Fruit fly (Drosophila melanogaster) whole organism, prepupa: Measurements from ENCODE around the gene CG14204.

Experiments used
- CG10631 ChIP-seq: fragments of 200-800 bp; sonication (Bioruptor generic); optimal IDR thresholded peaks from 2 replicates; lab custom pipeline; 2016; ENCODE audit warnings: missing biosample characterization, missing genetic modification characterization
- CG10669 ChIP-seq: fragments of 200-800 bp; sonication (Bioruptor generic); optimal IDR thresholded peaks from 3 replicates; lab custom pipeline; 2018; ENCODE audit warnings: missing biosample characterization, mild to moderate bottlenecking, missing genetic modification characterization, moderate library complexity
- CG11294 ChIP-seq: fragments of 200-800 bp; sonication (Bioruptor generic); IDR thresholded peaks from 2 replicates; pipeline ENCODE4 v1.3.6; 2022; ENCODE audit warnings: missing biosample characterization, missing genetic modification characterization
- CG11762 ChIP-seq: fragments of 200-800 bp; sonication (Bioruptor generic); optimal IDR thresholded peaks from 3 replicates; lab custom pipeline; 2016; ENCODE audit warnings: missing biosample characterization, missing genetic modification characterization; ENCODE audit not compliant: insufficient read depth
- CG11902 ChIP-seq: fragments of 200-800 bp; sonication (Bioruptor generic); optimal IDR thresholded peaks from 3 replicates; lab custom pipeline; 2016; ENCODE audit warnings: missing biosample characterization, missing genetic modification characterization
- CG1621 ChIP-seq: fragments of 200-800 bp; sonication (Bioruptor generic); optimal IDR thresholded peaks from 3 replicates; lab custom pipeline; 2018; ENCODE audit warnings: missing biosample characterization, mild to moderate bottlenecking, missing genetic modification characterization
- CG16779 ChIP-seq: fragments of 200-800 bp; sonication (Bioruptor generic); optimal IDR thresholded peaks from 3 replicates; lab custom pipeline; 2017; ENCODE audit warnings: missing biosample characterization, mild to moderate bottlenecking, missing genetic modification characterization
- CG34406 ChIP-seq: fragments of 200-800 bp; sonication (Bioruptor generic); optimal IDR thresholded peaks from 3 replicates; lab custom pipeline; 2016; ENCODE audit warnings: missing biosample characterization, missing genetic modification characterization
- CG3919 ChIP-seq: fragments of 200-800 bp; sonication (Bioruptor generic); optimal IDR thresholded peaks from 3 replicates; lab custom pipeline; 2016; ENCODE audit warnings: missing biosample characterization, missing genetic modification characterization
- CG6163 ChIP-seq: fragments of 200-800 bp; sonication (Bioruptor generic); IDR thresholded peaks from 3 replicates; pipeline ENCODE4 v1.3.6; 2022; ENCODE audit warnings: missing biosample characterization, missing genetic modification characterization
- CG6276 ChIP-seq: fragments of 200-800 bp; sonication (Bioruptor generic); optimal IDR thresholded peaks from 2 replicates; lab custom pipeline; 2017; ENCODE audit warnings: missing biosample characterization, mild to moderate bottlenecking, missing genetic modification characterization
- CG6808 ChIP-seq: fragments of 200-800 bp; sonication (Bioruptor generic); optimal IDR thresholded peaks from 3 replicates; lab custom pipeline; 2017; ENCODE audit warnings: missing biosample characterization, missing genetic modification characterization, mild to moderate bottlenecking, moderate library complexity, missing genetic modification reagents
- CG6854 ChIP-seq: fragments of 200-800 bp; sonication (Bioruptor generic); optimal IDR thresholded peaks from 2 replicates; lab custom pipeline; 2017; ENCODE audit warnings: missing biosample characterization, mild to moderate bottlenecking, missing genetic modification characterization
- CG7368 ChIP-seq: fragments of 200-800 bp; sonication (Bioruptor generic); optimal IDR thresholded peaks from 3 replicates; lab custom pipeline; 2016; ENCODE audit warnings: missing biosample characterization, missing genetic modification characterization
- CG9139 ChIP-seq: fragments of 200-800 bp; sonication (Bioruptor generic); optimal IDR thresholded peaks from 3 replicates; lab custom pipeline; 2017; ENCODE audit warnings: missing biosample characterization, mild to moderate bottlenecking, missing genetic modification characterization
- Eip78C ChIP-seq: fragments of 200-800 bp; sonication (Bioruptor generic); peaks from one replicate; lab custom pipeline; 2016; ENCODE audit warnings: missing biosample characterization, missing genetic modification characterization
- Eip93F ChIP-seq: fragments of 200-800 bp; sonication (Bioruptor generic); optimal IDR thresholded peaks from 2 replicates; lab custom pipeline; 2016; ENCODE audit warnings: missing biosample characterization, mild to moderate bottlenecking, missing genetic modification characterization
- Ets96B ChIP-seq: fragments of 200-800 bp; optimal IDR thresholded peaks from 2 replicates; lab custom pipeline; 2019; ENCODE audit warnings: missing biosample characterization, mild to moderate bottlenecking, missing genetic modification characterization, moderate library complexity
- Hr39 ChIP-seq: fragments of 200-800 bp; sonication (Bioruptor generic); optimal IDR thresholded peaks from 2 replicates; lab custom pipeline; 2016; ENCODE audit warnings: missing biosample characterization, missing genetic modification characterization
- Hr4 ChIP-seq: fragments of 200-800 bp; sonication (Bioruptor generic); optimal IDR thresholded peaks from 3 replicates; lab custom pipeline; 2016; ENCODE audit warnings: missing biosample characterization, missing genetic modification characterization
- Lpt ChIP-seq: fragments of 200-800 bp; sonication (Bioruptor generic); optimal IDR thresholded peaks from 3 replicates; lab custom pipeline; 2016; ENCODE audit warnings: missing biosample characterization, missing genetic modification characterization
- Met ChIP-seq: fragments of 200-800 bp; sonication (Bioruptor generic); optimal IDR thresholded peaks from 3 replicates; lab custom pipeline; 2016; ENCODE audit warnings: missing biosample characterization, missing genetic modification characterization
- Sox102F ChIP-seq: fragments of 200-800 bp; sonication (Bioruptor generic); optimal IDR thresholded peaks from 2 replicates; lab custom pipeline; 2016; ENCODE audit warnings: missing biosample characterization, mild to moderate bottlenecking, missing genetic modification characterization
- Sox14 ChIP-seq: fragments of 200-800 bp; sonication (Bioruptor generic); optimal IDR thresholded peaks from 3 replicates; lab custom pipeline; 2016; ENCODE audit warnings: missing biosample characterization, missing genetic modification characterization
- Sox15 ChIP-seq: fragments of 200-800 bp; sonication (Bioruptor generic); optimal IDR thresholded peaks from 3 replicates; lab custom pipeline; 2016; ENCODE audit warnings: missing biosample characterization, missing genetic modification characterization
- achi ChIP-seq: fragments of 200-800 bp; sonication (Bioruptor generic); optimal IDR thresholded peaks from 3 replicates; lab custom pipeline; 2016; ENCODE audit warnings: missing biosample characterization, missing genetic modification characterization
- acj6 ChIP-seq: fragments of 200-800 bp; sonication (Bioruptor generic); optimal IDR thresholded peaks from 3 replicates; lab custom pipeline; 2016; ENCODE audit warnings: missing biosample characterization, missing genetic modification characterization
- dac ChIP-seq: fragments of 200-800 bp; sonication (Bioruptor generic); optimal IDR thresholded peaks from 2 replicates; lab custom pipeline; 2017; ENCODE audit warnings: missing biosample characterization, mild to moderate bottlenecking, missing genetic modification characterization
- eg ChIP-seq: fragments of 200-800 bp; sonication (Bioruptor generic); IDR thresholded peaks from 3 replicates; pipeline ENCODE4 v1.3.6; 2022; ENCODE audit warnings: missing biosample characterization, missing genetic modification characterization
- esn ChIP-seq: fragments of 200-800 bp; sonication (Bioruptor generic); optimal IDR thresholded peaks from 2 replicates; lab custom pipeline; 2016; ENCODE audit warnings: missing biosample characterization, mild to moderate bottlenecking, missing genetic modification characterization, moderate library complexity
- fd85E ChIP-seq: fragments of 200-800 bp; sonication (Bioruptor generic); optimal IDR thresholded peaks from 3 replicates; lab custom pipeline; 2016; ENCODE audit warnings: missing biosample characterization, missing genetic modification characterization
- fkh ChIP-seq: fragments of 200-800 bp; sonication (Bioruptor generic); optimal IDR thresholded peaks from 3 replicates; lab custom pipeline; 2017; ENCODE audit warnings: missing biosample characterization, mild to moderate bottlenecking, missing genetic modification characterization, moderate library complexity
- lz ChIP-seq: fragments of 200-800 bp; sonication (Bioruptor generic); optimal IDR thresholded peaks from 3 replicates; lab custom pipeline; 2016; ENCODE audit warnings: missing biosample characterization, missing genetic modification characterization
- pdm3 ChIP-seq: fragments of 200-800 bp; sonication (Bioruptor generic); optimal IDR thresholded peaks from 3 replicates; lab custom pipeline; 2016; ENCODE audit warnings: missing biosample characterization, missing genetic modification characterization
- salr ChIP-seq, 2 experiments: fragments of 200-800 bp; sonication (Bioruptor generic); optimal IDR thresholded peaks; 3 replicates each; lab custom pipeline; 2016 to 2018; ENCODE audit warnings: missing biosample characterization in 2 of 2, missing genetic modification characterization in 2 of 2, mild to moderate bottlenecking in 1 of 2
- ss ChIP-seq, 2 experiments: fragments of 200-800 bp; sonication (Bioruptor generic); optimal IDR thresholded peaks; 2 replicates in 1 of 2; 3 replicates in 1 of 2; lab custom pipeline; 2017 to 2018; ENCODE audit warnings: mild to moderate bottlenecking in 2 of 2, missing biosample characterization in 2 of 2, missing genetic modification characterization in 2 of 2, moderate library complexity in 1 of 2
- svp ChIP-seq: fragments of 200-800 bp; sonication (Bioruptor generic); peaks from one replicate; lab custom pipeline; 2016; ENCODE audit warnings: missing biosample characterization, missing genetic modification characterization
- topi ChIP-seq: fragments of 200-800 bp; sonication (Bioruptor generic); optimal IDR thresholded peaks from 3 replicates; lab custom pipeline; 2016; ENCODE audit warnings: missing biosample characterization, missing genetic modification characterization
- vri ChIP-seq: fragments of 200-800 bp; sonication (Bioruptor generic); optimal IDR thresholded peaks from 3 replicates; lab custom pipeline; 2016; ENCODE audit warnings: missing biosample characterization, mild to moderate bottlenecking, missing genetic modification characterization

Gene CG14204

DNA sequence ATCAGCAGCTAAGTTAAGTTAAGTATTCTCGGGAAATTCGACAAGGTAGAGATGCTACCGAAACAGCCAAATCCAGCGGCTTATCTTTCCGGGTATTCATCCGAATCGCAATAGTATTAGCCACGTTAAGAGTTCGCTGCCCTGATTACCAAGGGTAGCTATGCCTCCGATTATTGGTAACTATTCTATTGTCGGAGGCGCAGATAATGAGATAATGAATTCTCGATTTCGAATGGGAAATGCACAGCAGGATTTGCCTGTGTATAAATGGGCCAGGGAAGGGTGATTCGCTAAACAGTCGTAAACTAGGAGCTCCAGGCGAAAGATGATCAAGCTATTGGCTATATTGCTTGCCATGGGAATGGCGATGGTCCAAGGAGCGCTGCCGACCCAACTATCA is at the start of gene CG14204:
Gene CG14204 (plus strand): TSS at position 301 of the 400 bp plus-strand sequence.
- TF ChIP-seq acj6 (GFP tag; lab: Kevin White, UChicago) (no peak), achi (GFP tag; lab: Kevin White, UChicago) (no peak), ss (GFP tag; optimal IDR thresholded peaks at IDR 0.05; lab: Kevin White, UChicago) (no peak), CG6808 (no peak), esn (no peak), lz (GFP tag; lab: Kevin White, UChicago) (no peak), CG9139 (GFP tag; lab: Kevin White, UChicago) (no peak), pdm3 (no peak), topi (GFP tag; lab: Kevin White, UChicago) (no peak), Hr39 (GFP tag; lab: Kevin White, UChicago) (no peak)
- TF ChIP-seq, all 60 proteins: peak for 0

DNA sequence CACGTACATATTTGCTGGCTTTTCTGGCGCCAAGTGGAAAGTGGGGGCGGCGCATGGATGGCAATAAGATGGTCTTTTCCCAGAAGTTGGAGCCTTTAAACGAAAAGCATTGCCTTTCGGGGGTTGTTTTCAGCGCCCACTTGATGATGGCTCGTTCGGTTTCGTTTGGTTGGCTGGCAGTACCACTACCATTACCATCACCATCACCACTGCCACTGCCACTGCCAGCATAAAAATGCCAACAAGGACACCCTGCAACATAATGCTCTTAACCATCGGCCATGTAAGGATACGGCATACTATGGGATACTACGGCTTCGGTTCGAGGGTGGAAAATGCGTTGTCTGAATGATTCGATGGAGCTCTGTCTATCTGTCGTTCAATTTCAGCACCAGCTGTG is 48.0 kb upstream of the CG14204 start:
- TF ChIP-seq fkh (GFP tag; lab: Kevin White, UChicago) (no peak), CG34406 (GFP tag; lab: Kevin White, UChicago) (no peak), Lpt (GFP tag; lab: Kevin White, UChicago) (no peak), CG11902 (GFP tag; lab: Kevin White, UChicago) (no peak), CG3919 (no peak), ss (GFP tag; optimal IDR thresholded peaks at IDR 0.05; lab: Kevin White, UChicago) (no peak), CG11294 (GFP tag; lab: Robert Waterston, UW) (no peak), CG6163 (GFP tag; lab: Robert Waterston, UW) (no peak), eg (GFP tag; lab: Robert Waterston, UW) (no peak), CG1621 (no peak), topi (GFP tag; lab: Kevin White, UChicago) (no peak), Eip93F (GFP tag; lab: Kevin White, UChicago) (no peak), CG6276 (GFP tag; lab: Kevin White, UChicago) (no peak), CG16779 (tag; lab: Kevin White, UChicago) (no peak), lz (GFP tag; lab: Kevin White, UChicago) (no peak), CG6854 (GFP tag; lab: Kevin White, UChicago) (no peak), CG9139 (GFP tag; lab: Kevin White, UChicago) (no peak), Sox102F (no peak)

DNA sequence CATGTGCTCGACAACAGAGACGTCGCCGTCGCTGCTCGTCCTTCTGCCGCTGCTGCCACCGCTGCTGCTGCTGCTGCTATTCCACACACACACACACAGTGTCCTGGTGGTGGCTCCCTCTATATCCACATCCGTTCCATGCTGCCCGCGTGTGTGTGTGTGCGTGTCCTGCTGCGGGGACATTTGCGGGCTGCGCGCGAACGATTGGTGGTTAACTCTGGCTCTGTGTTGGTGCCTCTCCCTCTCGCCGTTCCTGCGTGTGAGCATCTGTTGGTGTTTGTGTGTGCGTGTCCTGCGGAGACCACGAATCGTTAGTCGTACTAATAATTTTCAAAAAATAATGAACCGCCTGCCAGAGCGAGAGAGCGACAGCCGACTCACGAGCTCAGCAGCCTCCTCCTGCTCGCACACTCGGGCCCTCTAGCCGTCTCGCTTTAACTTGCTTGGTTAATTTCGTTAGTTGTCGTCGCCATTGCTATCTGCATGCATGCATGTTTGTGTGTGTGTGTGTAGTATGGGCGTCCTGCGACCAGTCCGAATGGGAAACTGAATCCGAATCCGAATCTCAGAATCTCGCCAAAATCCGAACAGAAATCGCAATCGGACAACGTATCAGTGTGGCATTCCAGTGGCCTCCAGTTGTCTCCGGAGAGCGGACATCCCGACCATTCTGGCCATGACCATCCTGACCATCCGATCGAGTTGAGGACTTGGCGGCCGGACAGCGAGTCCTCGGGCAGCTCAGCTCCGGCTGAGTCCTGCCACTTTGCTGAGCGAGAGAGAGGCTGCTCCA is 37.4 kb upstream of the CG14204 start:
- TF ChIP-seq Eip78C (GFP tag; lab: Kevin White, UChicago), result peak; percentile 8
- TF ChIP-seq topi (GFP tag; lab: Kevin White, UChicago), result no peak
- TF ChIP-seq Sox14, result no peak

DNA sequence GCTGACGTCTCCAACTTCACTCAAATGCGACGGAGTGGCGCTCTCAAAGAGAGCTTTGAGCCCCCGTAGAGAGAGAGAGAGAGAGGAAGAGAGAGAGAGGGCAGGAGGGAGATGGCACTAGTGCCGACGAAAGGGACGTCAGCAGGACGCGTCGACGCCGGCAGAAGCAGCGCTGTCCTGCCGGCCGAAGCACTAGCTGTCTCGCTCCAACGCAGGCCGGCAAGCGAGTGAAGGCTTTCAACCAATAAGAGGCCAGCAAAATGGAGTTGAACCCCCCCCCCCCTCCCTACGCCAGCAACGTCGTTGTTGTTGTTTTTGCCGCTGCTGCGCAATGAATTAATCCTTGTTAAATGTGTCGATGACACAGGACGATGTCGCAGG is 36.8 kb upstream of the CG14204 start:
- TF ChIP-seq Eip78C (GFP tag; lab: Kevin White, UChicago) (no peak), Hr4 (GFP tag; lab: Kevin White, UChicago) (no peak), dac (GFP tag; lab: Kevin White, UChicago) (no peak), CG11902 (GFP tag; lab: Kevin White, UChicago) (no peak), CG10669 (GFP tag; lab: Kevin White, UChicago) (no peak), svp (no peak), CG3919 (no peak), Met (GFP tag; lab: Kevin White, UChicago) (no peak), CG11762 (GFP tag; lab: Kevin White, UChicago) (no peak), Ets96B (tag; lab: Kevin White, UChicago) (no peak), fd85E (GFP tag; lab: Kevin White, UChicago) (no peak), CG7368 (GFP tag; lab: Kevin White, UChicago) (no peak), Sox15 (no peak), eg (GFP tag; lab: Robert Waterston, UW) (no peak), CG10631 (no peak), vri (GFP tag; lab: Kevin White, UChicago) (no peak), salr (GFP tag; optimal IDR thresholded peaks at IDR 0.05; lab: Kevin White, UChicago) (no peak), CG6163 (GFP tag; lab: Robert Waterston, UW) (no peak)
- TF ChIP-seq, all 60 proteins: peak for 0
